Worm (Caenorhabditis elegans) whole organism, L1 larva: ENCODE measurements around the gene papl-1.
A peak's percentile ranks its signal among the peaks of the same experiment; 100 is the strongest.

Experiments used
- C04F5.9 ChIP-seq: sonication (generic microtip); optimal IDR thresholded peaks from 2 replicates; lab custom pipeline; 2016; ENCODE audit warnings: missing genetic modification characterization, missing compliant biosample characterization
- C34B4.2 ChIP-seq: sonication (generic microtip); optimal IDR thresholded peaks from 2 replicates; lab custom pipeline; 2017; ENCODE audit warnings: mild to moderate bottlenecking, missing genetic modification characterization, missing compliant biosample characterization
- Y116A8C.19 ChIP-seq: sonication (generic microtip); optimal IDR thresholded peaks from 2 replicates; lab custom pipeline; 2016; ENCODE audit warnings: missing compliant biosample characterization, missing genetic modification characterization, borderline replicate concordance
- alr-1 ChIP-seq: fragments of 200-800 bp; sonication (Bioruptor generic); optimal IDR thresholded peaks from 2 replicates; lab custom pipeline; 2018; ENCODE audit warnings: borderline replicate concordance, mild to moderate bottlenecking, missing genetic modification characterization, missing compliant biosample characterization
- blmp-1 ChIP-seq: fragments of 150-350 bp; optimal IDR thresholded peaks from 2 replicates; lab custom pipeline; 2014; ENCODE audit warnings: missing biosample characterization, missing genetic modification characterization
- ceh-82 ChIP-seq, 3 experiments: fragments of 150-350 bp in 1 of 3; sonication (generic microtip) in 2 of 3; optimal IDR thresholded peaks; 2 replicates each; lab custom pipeline; 2014 to 2017; ENCODE audit warnings: missing biosample characterization in 3 of 3, missing genetic modification characterization in 3 of 3
- efl-1 ChIP-seq, 4 experiments: fragments of 150-350 bp; optimal IDR thresholded peaks in 3 of 4; peaks in 1 of 4; 1 replicate in 1 of 4; 2 replicates in 3 of 4; lab custom pipeline; 2014; ENCODE audit warnings: missing biosample characterization in 2 of 4, missing genetic modification characterization in 2 of 4, missing genetic modification reagents in 2 of 4
- egl-13 ChIP-seq: sonication (generic microtip); optimal IDR thresholded peaks from 2 replicates; lab custom pipeline; 2016; ENCODE audit warnings: missing genotype, missing genetic modification reagents, missing genetic modification characterization, missing compliant biosample characterization
- elt-2 ChIP-seq: sonication (generic microtip); optimal IDR thresholded peaks from 2 replicates; lab custom pipeline; 2016; ENCODE audit warnings: missing genetic modification characterization, mild to moderate bottlenecking, inconsistent platforms, missing compliant biosample characterization, missing genetic modification reagents
- elt-3 ChIP-seq, 6 experiments: fragments of 150-350 bp in 1 of 6; sonication (generic microtip); optimal IDR thresholded peaks; 2 replicates each; lab custom pipeline; 2017 to 2018; ENCODE audit warnings: missing biosample characterization in 6 of 6, missing genetic modification characterization in 6 of 6, inconsistent platforms in 1 of 6
- fkh-8 ChIP-seq: sonication (generic microtip); optimal IDR thresholded peaks from 2 replicates; lab custom pipeline; 2016; ENCODE audit warnings: mild to moderate bottlenecking, missing genetic modification characterization, missing compliant biosample characterization
- hlh-4 ChIP-seq: sonication (generic microtip); optimal IDR thresholded peaks from 2 replicates; lab custom pipeline; 2016; ENCODE audit warnings: mild to moderate bottlenecking, missing genetic modification characterization, missing compliant biosample characterization
- jun-1 ChIP-seq: fragments of 150-350 bp; optimal IDR thresholded peaks from 2 replicates; lab custom pipeline; 2014; ENCODE audit warnings: missing biosample characterization, missing genetic modification reagents, missing genetic modification characterization
- lin-14 ChIP-seq: fragments of 200-800 bp; sonication (Bioruptor generic); optimal IDR thresholded peaks from 2 replicates; lab custom pipeline; 2018; ENCODE audit warnings: mild to moderate bottlenecking, missing genetic modification characterization, moderate library complexity, missing compliant biosample characterization
- lin-35 ChIP-seq, 2 experiments: fragments of 150-350 bp; optimal IDR thresholded peaks; 2 replicates each; lab custom pipeline; 2014; ENCODE audit warnings: missing biosample characterization in 2 of 2, missing genetic modification characterization in 2 of 2, missing genetic modification reagents in 2 of 2
- lsy-2 ChIP-seq, 2 experiments: fragments of 150-350 bp; optimal IDR thresholded peaks; 2 replicates each; lab custom pipeline; 2014; ENCODE audit warnings: missing biosample characterization in 2 of 2, missing genetic modification characterization in 2 of 2
- nhr-11 ChIP-seq: fragments of 150-350 bp; optimal IDR thresholded peaks from 2 replicates; lab custom pipeline; 2014; ENCODE audit warnings: missing biosample characterization, missing genetic modification characterization
- nhr-12 ChIP-seq: sonication (generic microtip); optimal IDR thresholded peaks from 2 replicates; lab custom pipeline; 2017; ENCODE audit warnings: missing biosample characterization, missing genetic modification characterization
- nhr-20 ChIP-seq: sonication (generic microtip); optimal IDR thresholded peaks from 2 replicates; lab custom pipeline; 2016; ENCODE audit warnings: mild to moderate bottlenecking, missing genetic modification characterization, missing compliant biosample characterization
- nhr-28 ChIP-seq: fragments of 150-350 bp; optimal IDR thresholded peaks from 2 replicates; lab custom pipeline; 2014; ENCODE audit warnings: missing biosample characterization, missing genetic modification characterization
- nhr-47 ChIP-seq: sonication (generic microtip); optimal IDR thresholded peaks from 2 replicates; lab custom pipeline; 2016; ENCODE audit warnings: mild to moderate bottlenecking, missing genetic modification characterization, moderate library complexity, missing compliant biosample characterization
- nhr-71 ChIP-seq: sonication (generic microtip); optimal IDR thresholded peaks from 2 replicates; lab custom pipeline; 2016; ENCODE audit warnings: mild to moderate bottlenecking, missing genetic modification characterization, moderate library complexity, missing compliant biosample characterization
- nhr-84 ChIP-seq: sonication (generic microtip); optimal IDR thresholded peaks from 2 replicates; lab custom pipeline; 2017; ENCODE audit warnings: missing biosample characterization, missing genetic modification characterization
- nhr-85 ChIP-seq: sonication (generic microtip); peaks from one replicate; lab custom pipeline; 2016; ENCODE audit warnings: missing genetic modification characterization, inconsistent platforms, missing compliant biosample characterization
- nhr-90 ChIP-seq: sonication (generic microtip); optimal IDR thresholded peaks from 2 replicates; lab custom pipeline; 2016; ENCODE audit warnings: mild to moderate bottlenecking, missing genetic modification characterization, missing compliant biosample characterization; ENCODE audit not compliant: poor library complexity
- skn-1 ChIP-seq: fragments of 150-350 bp; optimal IDR thresholded peaks from 2 replicates; lab custom pipeline; 2014; ENCODE audit warnings: missing biosample characterization, missing genetic modification characterization
- snu-23 ChIP-seq: sonication (generic microtip); optimal IDR thresholded peaks from 2 replicates; lab custom pipeline; 2016; ENCODE audit warnings: missing genetic modification characterization, missing compliant biosample characterization
- unc-86 ChIP-seq: sonication (generic microtip); optimal IDR thresholded peaks from 2 replicates; lab custom pipeline; 2016; ENCODE audit warnings: missing genetic modification characterization, missing compliant biosample characterization
- xbp-1 ChIP-seq: sonication (generic microtip); optimal IDR thresholded peaks from 2 replicates; lab custom pipeline; 2016; ENCODE audit warnings: missing genetic modification characterization, missing compliant biosample characterization
- zip-4 ChIP-seq: fragments of 200-800 bp; sonication (Bioruptor generic); optimal IDR thresholded peaks from 2 replicates; lab custom pipeline; 2018; ENCODE audit warnings: mild to moderate bottlenecking, missing genetic modification characterization, moderate library complexity, missing compliant biosample characterization
- ztf-11 ChIP-seq, 2 experiments: sonication (generic microtip); optimal IDR thresholded peaks; 2 replicates each; lab custom pipeline; 2016 to 2017; ENCODE audit warnings: missing genetic modification characterization in 2 of 2, missing biosample characterization in 1 of 2, missing compliant biosample characterization in 1 of 2

The papl-1 gene

DNA sequence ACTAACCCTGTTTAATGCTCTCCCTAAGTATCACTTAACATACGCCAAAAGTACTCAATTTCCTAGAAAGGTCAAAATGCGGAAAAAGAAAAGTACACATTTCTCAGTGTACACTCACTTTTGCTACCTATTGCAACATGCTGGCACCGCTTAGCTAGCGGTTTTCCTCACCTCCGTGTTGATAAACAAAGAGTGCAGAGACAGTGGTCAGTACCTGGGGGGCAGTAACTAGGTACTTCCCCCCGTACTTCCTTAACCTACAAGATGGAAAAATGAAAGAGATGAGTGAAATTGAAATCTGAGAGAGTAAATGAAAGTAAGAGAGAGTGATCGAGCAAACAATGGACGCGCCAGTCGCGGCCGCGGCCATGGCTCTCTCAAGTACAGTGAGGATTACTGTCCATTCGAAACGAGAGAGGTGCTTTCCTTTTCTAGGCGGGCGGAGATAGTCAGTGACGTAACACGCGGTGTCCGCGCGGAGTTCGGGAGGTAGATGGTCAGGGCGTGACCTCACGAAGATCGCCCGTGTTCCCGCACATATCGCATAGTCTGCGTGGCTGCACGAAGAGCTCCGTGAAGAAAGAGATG, 23.3 kb downstream of the papl-1 start, which contains the start of gene cky-1:
TSS of gene cky-1 (plus strand) at position 538 of the 588 bp plus-strand sequence.
- TF ChIP-seq jun-1 (no peak), nhr-11 (tag; lab: Kevin White, UChicago) (no peak), snu-23 (no peak), fkh-8 (tag; lab: Kevin White, UChicago) (no peak), nhr-28 (tag; lab: Kevin White, UChicago) (no peak), nhr-12 (tag; lab: Kevin White, UChicago) (no peak)
- TF ChIP-seq, all 84 proteins: peak for 0

DNA sequence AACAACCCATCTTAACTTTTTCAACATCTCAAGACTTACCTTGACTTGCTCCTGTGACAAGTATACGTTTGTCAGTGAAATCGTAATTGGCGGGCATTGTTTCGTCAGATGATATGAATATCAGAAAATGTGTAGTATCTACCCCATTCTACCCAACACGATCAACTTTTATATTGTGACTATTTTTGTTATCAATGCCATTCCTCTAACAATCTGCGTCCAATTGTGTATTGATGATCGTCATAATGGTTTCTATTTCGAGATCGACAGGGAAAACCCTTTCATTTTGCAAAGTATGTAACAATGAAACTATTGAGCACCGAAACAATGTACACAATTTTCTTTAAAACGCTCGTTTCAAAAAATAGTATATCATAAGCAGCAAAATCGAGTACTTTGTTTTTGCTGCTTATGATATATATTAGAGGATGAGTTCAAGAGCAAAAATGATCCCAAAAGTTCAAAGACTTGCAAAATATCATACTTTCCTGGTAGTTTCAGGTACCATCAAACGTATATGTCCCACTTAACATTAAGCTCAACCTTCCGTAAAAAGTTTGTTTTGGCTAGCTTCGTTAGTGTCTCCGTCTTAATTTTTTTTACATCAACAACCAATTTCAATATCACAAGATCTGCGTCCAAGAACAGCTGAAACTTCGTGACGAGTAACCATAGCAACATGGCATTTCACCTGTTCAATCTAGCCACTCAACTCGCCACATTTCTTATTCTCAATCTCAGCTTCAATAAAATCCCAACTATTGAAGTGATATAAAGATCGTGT, 25.9 kb downstream of the papl-1 start, which contains the start of the genes dhs-21 and xbx-9:
TSS of gene dhs-21 (minus strand) at position 181 of the 784 bp plus-strand sequence.
TSS of gene xbx-9 (plus strand) at position 734 of the 784 bp plus-strand sequence.
- TF ChIP-seq hlh-4 (tag; lab: Kevin White, UChicago) (no peak), lin-35 (GFP tag; optimal IDR thresholded peaks at IDR 0.05; lab: Kevin White, UChicago) (peak in 1 of 2 experiments; percentile 39), lin-14 (GFP tag; lab: Kevin White, UChicago) (peak; percentile 31), blmp-1 (tag; lab: Kevin White, UChicago) (peak; percentile 48), elt-3 (tag; optimal IDR thresholded peaks at IDR 0.05; lab: Kevin White, UChicago) (peak in 4 of 6 experiments; percentile 32 to 88 (median 74)), egl-13 (tag; lab: Kevin White, UChicago) (no peak), nhr-47 (tag; lab: Kevin White, UChicago) (no peak), C04F5.9 (tag; lab: Kevin White, UChicago) (no peak), nhr-90 (tag; lab: Kevin White, UChicago) (peak; percentile 7), C34B4.2 (tag; lab: Kevin White, UChicago) (no peak), ztf-11 (tag; optimal IDR thresholded peaks at IDR 0.05; lab: Kevin White, UChicago) (no peak), snu-23 (no peak), nhr-84 (tag; lab: Kevin White, UChicago) (no peak), elt-2 (tag; lab: Kevin White, UChicago) (peak; percentile 60), skn-1 (tag; lab: Kevin White, UChicago) (no peak), unc-86 (tag; lab: Kevin White, UChicago) (no peak), lsy-2 (tag; optimal IDR thresholded peaks at IDR 0.05; lab: Kevin White, UChicago) (peak in 1 of 2 experiments; percentile 26), nhr-71 (tag; lab: Kevin White, UChicago) (peak; percentile 35), nhr-20 (tag; lab: Kevin White, UChicago) (peak; percentile 43)
- TF ChIP-seq, all 84 proteins: peak for 9

DNA sequence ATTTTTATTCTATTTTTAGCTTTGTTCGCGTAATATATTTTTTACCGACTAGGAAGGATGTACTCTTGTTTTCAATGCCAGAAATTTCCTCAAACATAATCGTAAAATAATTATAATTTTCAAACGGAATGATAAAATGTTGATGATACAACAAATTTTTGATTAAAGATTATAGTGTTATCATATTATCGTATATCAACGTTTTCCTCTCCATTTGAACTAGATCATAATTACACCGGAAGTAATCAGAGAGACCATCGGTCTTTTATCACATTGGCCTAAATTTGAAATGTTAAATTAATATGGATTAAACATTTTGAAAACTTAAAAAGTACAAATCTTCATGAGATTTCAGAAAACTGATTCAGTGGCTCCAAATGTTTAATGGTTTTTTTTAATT, 26.8 kb downstream of the papl-1 start:
- TF ChIP-seq xbp-1 (no peak), nhr-11 (tag; lab: Kevin White, UChicago) (no peak), efl-1 (optimal IDR thresholded peaks at IDR 0.05; lab: Kevin White, UChicago) (no peak), efl-1 (GFP tag; optimal IDR thresholded peaks at IDR 0.05 in 1 of 2; lab: Kevin White, UChicago) (peak in 1 of 2 experiments; percentile 2), ceh-82 (tag; optimal IDR thresholded peaks at IDR 0.05; lab: Kevin White, UChicago) (no peak), Y116A8C.19 (tag; lab: Kevin White, UChicago) (no peak), elt-2 (tag; lab: Kevin White, UChicago) (peak; percentile 80), C34B4.2 (tag; lab: Kevin White, UChicago) (no peak), skn-1 (tag; lab: Kevin White, UChicago) (no peak), elt-3 (tag; optimal IDR thresholded peaks at IDR 0.05; lab: Kevin White, UChicago) (peak in 2 of 6 experiments; percentile 11 to 29), nhr-85 (tag; lab: Kevin White, UChicago) (peak; percentile 69), hlh-4 (tag; lab: Kevin White, UChicago) (no peak), alr-1 (tag; lab: Kevin White, UChicago) (no peak), jun-1 (peak; percentile 45), nhr-47 (tag; lab: Kevin White, UChicago) (no peak)
- TF ChIP-seq, all 84 proteins: peak for 5

DNA sequence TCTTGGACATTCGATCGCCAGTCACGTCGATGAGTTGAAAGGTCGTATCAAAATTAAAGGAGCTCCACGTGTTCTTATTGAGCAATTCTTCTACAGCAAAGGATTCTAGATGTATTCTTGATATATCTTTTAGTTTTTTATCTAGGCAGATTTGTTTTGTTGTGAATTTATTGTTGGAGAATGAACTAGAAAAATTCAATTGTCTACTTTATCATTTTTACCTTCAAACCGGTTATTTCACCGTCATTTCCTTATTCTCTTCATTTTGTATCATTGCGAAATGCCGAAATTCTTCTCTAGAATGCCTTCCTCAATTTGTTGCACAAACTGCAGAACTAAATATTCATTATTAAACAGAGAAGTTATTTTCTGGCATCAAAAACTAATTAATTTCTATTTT, 30.3 kb downstream of the papl-1 start, which contains the start of gene R11D1.10:
TSS of gene R11D1.10 (plus strand) at position 301 of the 400 bp plus-strand sequence.
- no peak for TF ChIP-seq efl-1 (optimal IDR thresholded peaks at IDR 0.05; lab: Kevin White, UChicago)
- peak in 1 of 2 experiments; percentile 70 for TF ChIP-seq efl-1 (GFP tag; optimal IDR thresholded peaks at IDR 0.05 in 1 of 2; lab: Kevin White, UChicago)
- TF ChIP-seq zip-4 (GFP tag; lab: Kevin White, UChicago): no peak
